Fruit fly (Drosophila melanogaster) Kc167 (cell line): ENCODE data around the gene CG12147.

Source experiments
- Myc ChIP-seq: fragments of >200 bp; optimal IDR thresholded peaks from 2 replicates; lab custom pipeline; 2017; ENCODE audit warnings: missing external identifiers
- Sin3A ChIP-seq: fragments of >200 bp; optimal IDR thresholded peaks from 2 replicates; lab custom pipeline; 2018; ENCODE audit warnings: missing external identifiers
- h ChIP-seq: fragments of >200 bp; optimal IDR thresholded peaks from 3 replicates; lab custom pipeline; 2018; ENCODE audit warnings: missing external identifiers
- insv ChIP-seq: fragments of >200 bp; optimal IDR thresholded peaks from 3 replicates; lab custom pipeline; 2018; ENCODE audit warnings: missing external identifiers
- psq ChIP-seq: fragments of >200 bp; optimal IDR thresholded peaks from 2 replicates; lab custom pipeline; 2017; ENCODE audit warnings: missing external identifiers
- ttk ChIP-seq: sonication (Bioruptor generic); optimal IDR thresholded peaks from 2 replicates; lab custom pipeline; 2017; ENCODE audit warnings: missing external identifiers

Gene CG12147

dm6 chr3R:5389034-5389433 lies 38.0 kb downstream of the CG12147 start:
- TF ChIP-seq Sin3A (lab: Kevin White, UChicago) (no peak), Myc (lab: Kevin White, UChicago) (no peak), h (lab: Kevin White, UChicago) (no peak), ttk (lab: Kevin White, UChicago) (no peak), insv (lab: Kevin White, UChicago) (no peak), psq (no peak)

- no peak for TF ChIP-seq ttk (lab: Kevin White, UChicago)
- no peak for TF ChIP-seq psq
- no peak for TF ChIP-seq Sin3A (lab: Kevin White, UChicago)
- no peak for TF ChIP-seq insv (lab: Kevin White, UChicago)
- no peak for TF ChIP-seq Myc (lab: Kevin White, UChicago)
- TF ChIP-seq h (lab: Kevin White, UChicago) = no peak
These were observed 39.1 kb downstream of the CG12147 start for dm6 chr3R:5387996-5388395.

- TF ChIP-seq Myc (lab: Kevin White, UChicago) (no peak), ttk (lab: Kevin White, UChicago) (no peak), Sin3A (lab: Kevin White, UChicago) (no peak), psq (no peak), h (lab: Kevin White, UChicago) (no peak), insv (lab: Kevin White, UChicago) (no peak)
These were observed 39.5 kb downstream of the CG12147 start, which contains the start of gene CG14668 for dm6 chr3R:5387564-5387963. Gene CG14668, minus strand, starts transcription at chr3R:5387664.

DNA sequence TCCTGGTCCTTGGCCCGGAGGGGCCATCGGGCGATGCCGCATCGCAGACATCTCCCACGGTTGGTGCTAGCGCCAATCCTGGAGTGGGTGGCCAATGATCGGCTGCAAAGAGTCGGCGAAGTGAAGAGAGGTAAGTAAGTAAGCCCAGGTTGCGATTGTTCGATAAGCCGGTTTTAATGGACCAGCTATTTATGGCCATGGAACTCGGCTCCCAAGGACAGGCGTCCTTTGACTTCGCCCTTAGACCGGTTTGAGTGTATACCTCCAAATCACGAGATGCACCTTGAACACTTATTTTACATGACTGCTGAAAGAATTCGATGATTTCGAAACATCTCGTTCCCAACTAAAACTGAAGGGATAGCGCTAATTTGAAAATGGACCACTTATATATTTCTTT lies 41.3 kb downstream of the CG12147 start:
- TF ChIP-seq Myc (lab: Kevin White, UChicago) (no peak), h (lab: Kevin White, UChicago) (no peak), ttk (lab: Kevin White, UChicago) (no peak), Sin3A (lab: Kevin White, UChicago) (no peak), psq (no peak), insv (lab: Kevin White, UChicago) (no peak)

DNA sequence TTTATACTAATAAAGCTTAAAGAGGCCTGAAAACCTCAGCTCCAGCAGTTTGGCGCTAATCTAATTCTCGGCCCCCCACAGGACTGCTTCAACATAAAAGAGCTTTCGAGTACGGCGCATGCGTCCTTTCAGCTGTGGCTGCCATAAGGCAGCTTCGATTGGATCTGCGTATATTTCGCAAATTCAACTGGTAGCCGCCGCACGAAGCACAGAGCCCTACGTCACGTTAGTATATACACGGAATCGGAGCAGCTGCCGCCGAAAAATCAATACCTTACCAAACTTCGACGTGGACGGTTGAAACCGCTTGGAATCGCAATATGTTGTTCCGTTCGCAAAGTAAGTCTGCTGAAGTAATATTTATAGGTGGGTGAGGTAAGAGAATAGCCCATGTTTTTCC lies 50.4 kb downstream of the CG12147 start, which contains the start of gene 7B2:
Gene 7B2, plus strand, starts transcription at position 169 of the 400 bp plus-strand sequence.
- TF ChIP-seq psq (no peak), Sin3A (lab: Kevin White, UChicago) (no peak), h (lab: Kevin White, UChicago) (no peak), ttk (lab: Kevin White, UChicago) (no peak)
